Fruit fly (Drosophila melanogaster) whole organism, embryonic: ENCODE results near the gene CG43707.

Source experiments
- Adf1 ChIP-seq: fragments of 200-800 bp; sonication (Bioruptor generic); IDR thresholded peaks from 2 replicates; pipeline ENCODE4 v1.3.6; 2022; ENCODE audit warnings: missing biosample characterization, missing genetic modification characterization
- Atf3 ChIP-seq: fragments of 200-800 bp; sonication (Bioruptor generic); optimal IDR thresholded peaks from 3 replicates; lab custom pipeline; 2016; ENCODE audit warnings: missing biosample characterization, missing genetic modification characterization
- Atf6 ChIP-seq: fragments of 200-800 bp; sonication (Bioruptor generic); IDR thresholded peaks from 2 replicates; pipeline ENCODE4 v1.3.6; 2022; ENCODE audit warnings: missing biosample characterization, missing genetic modification characterization
- CG10267 ChIP-seq: fragments of 200-800 bp; sonication (Bioruptor generic); optimal IDR thresholded peaks from 2 replicates; lab custom pipeline; 2018; ENCODE audit warnings: missing biosample characterization, mild to moderate bottlenecking, missing genetic modification characterization, moderate library complexity
- CG10654 ChIP-seq: fragments of 200-800 bp; sonication (Bioruptor generic); optimal IDR thresholded peaks from 2 replicates; lab custom pipeline; 2016; ENCODE audit warnings: missing biosample characterization, missing genetic modification characterization
- CG10979 ChIP-seq: fragments of 200-800 bp; sonication (Bioruptor generic); optimal IDR thresholded peaks from 2 replicates; lab custom pipeline; 2018; ENCODE audit warnings: missing biosample characterization, mild to moderate bottlenecking, missing genetic modification characterization, moderate library complexity
- CG14710 ChIP-seq: fragments of 200-800 bp; sonication (Bioruptor generic); optimal IDR thresholded peaks from 3 replicates; lab custom pipeline; 2019; ENCODE audit warnings: missing biosample characterization, mild to moderate bottlenecking, missing genetic modification characterization, moderate library complexity
- CG14965 ChIP-seq: fragments of 200-800 bp; sonication (Bioruptor generic); optimal IDR thresholded peaks from 2 replicates; lab custom pipeline; 2016; ENCODE audit warnings: missing biosample characterization, missing genetic modification characterization, borderline replicate concordance
- CG16815 ChIP-seq: fragments of 200-800 bp; sonication (Bioruptor generic); optimal IDR thresholded peaks from 3 replicates; lab custom pipeline; 2017; ENCODE audit warnings: missing biosample characterization, mild to moderate bottlenecking, missing genetic modification characterization
- CG17359 ChIP-seq: fragments of 200-800 bp; sonication (Bioruptor generic); optimal IDR thresholded peaks from 3 replicates; lab custom pipeline; 2018; ENCODE audit warnings: missing biosample characterization, mild to moderate bottlenecking, missing genetic modification characterization, moderate library complexity
- CG17385 ChIP-seq: fragments of 200-800 bp; sonication (Bioruptor generic); optimal IDR thresholded peaks from 3 replicates; lab custom pipeline; 2018; ENCODE audit warnings: missing biosample characterization, mild to moderate bottlenecking, missing genetic modification characterization
- CG17829 ChIP-seq: fragments of 200-800 bp; optimal IDR thresholded peaks from 2 replicates; lab custom pipeline; 2019; ENCODE audit warnings: missing biosample characterization, mild to moderate bottlenecking, missing genetic modification characterization, moderate library complexity
- CG1792 ChIP-seq: fragments of 200-800 bp; sonication (Bioruptor generic); optimal IDR thresholded peaks from 2 replicates; lab custom pipeline; 2016; ENCODE audit warnings: missing biosample characterization, missing genetic modification characterization
- CG2129 ChIP-seq: fragments of 200-800 bp; sonication (Bioruptor generic); IDR thresholded peaks from 2 replicates; pipeline ENCODE4 v1.3.6; 2022; ENCODE audit warnings: missing biosample characterization, missing genetic modification characterization; ENCODE audit not compliant: partially characterized antibody
- CG2202 ChIP-seq: fragments of 200-800 bp; sonication (Bioruptor generic); optimal IDR thresholded peaks from 2 replicates; lab custom pipeline; 2018; ENCODE audit warnings: missing biosample characterization, mild to moderate bottlenecking, missing genetic modification characterization
- CG2889 ChIP-seq: fragments of 200-800 bp; sonication (Bioruptor generic); IDR thresholded peaks from 3 replicates; pipeline ENCODE4 v1.3.6; 2022; ENCODE audit warnings: missing biosample characterization, missing genetic modification characterization
- CG32532 ChIP-seq: fragments of 200-800 bp; sonication (Bioruptor generic); IDR thresholded peaks from 2 replicates; pipeline ENCODE4 v1.3.6; 2022; ENCODE audit warnings: missing biosample characterization, missing genetic modification characterization
- CG3847 ChIP-seq: fragments of 200-800 bp; sonication (Bioruptor generic); IDR thresholded peaks from 2 replicates; pipeline ENCODE4 v1.3.6; 2022; ENCODE audit warnings: missing biosample characterization, missing genetic modification characterization
- CG4404 ChIP-seq: fragments of 200-800 bp; sonication (Bioruptor generic); IDR thresholded peaks from 2 replicates; pipeline ENCODE4 v1.3.6; 2022; ENCODE audit warnings: missing biosample characterization, missing genetic modification characterization
- CG6813 ChIP-seq: fragments of 200-800 bp; sonication (Bioruptor generic); optimal IDR thresholded peaks from 2 replicates; lab custom pipeline; 2017; ENCODE audit warnings: missing biosample characterization, missing genetic modification characterization, mild to moderate bottlenecking, moderate library complexity, missing genetic modification reagents
- CG7786 ChIP-seq: fragments of 200-800 bp; sonication (Bioruptor generic); optimal IDR thresholded peaks from 2 replicates; lab custom pipeline; 2016; ENCODE audit warnings: missing biosample characterization, missing genetic modification characterization
- CG9437 ChIP-seq: fragments of 200-800 bp; sonication (Bioruptor generic); optimal IDR thresholded peaks from 2 replicates; lab custom pipeline; 2018; ENCODE audit warnings: missing biosample characterization, mild to moderate bottlenecking, missing genetic modification characterization
- E2f1 ChIP-seq: fragments of 200-800 bp; sonication (Bioruptor generic); IDR thresholded peaks from 2 replicates; pipeline ENCODE4 v1.3.6; 2022; ENCODE audit warnings: missing biosample characterization, missing genetic modification characterization
- MESR4 ChIP-seq: fragments of 200-800 bp; sonication (Bioruptor generic); optimal IDR thresholded peaks from 2 replicates; lab custom pipeline; 2018; ENCODE audit warnings: missing biosample characterization, mild to moderate bottlenecking, missing genetic modification characterization, moderate library complexity
- Nf-YB ChIP-seq: fragments of 200-800 bp; sonication (Bioruptor generic); optimal IDR thresholded peaks from 3 replicates; lab custom pipeline; 2019; ENCODE audit warnings: missing biosample characterization, mild to moderate bottlenecking, missing genetic modification characterization, moderate library complexity
- Poxn ChIP-seq: fragments of 200-800 bp; sonication (Bioruptor generic); IDR thresholded peaks from 2 replicates; pipeline ENCODE4 v1.3.6; 2022; ENCODE audit warnings: missing biosample characterization, missing genetic modification characterization
- Sin3A ChIP-seq: fragments of >200 bp; optimal IDR thresholded peaks from 2 replicates; lab custom pipeline; 2018
- Ssrp ChIP-seq: fragments of 200-800 bp; sonication (Bioruptor generic); optimal IDR thresholded peaks from 2 replicates; lab custom pipeline; 2018; ENCODE audit warnings: missing biosample characterization, mild to moderate bottlenecking, missing genetic modification characterization, moderate library complexity
- ap ChIP-seq: fragments of 200-800 bp; sonication (Bioruptor generic); IDR thresholded peaks from 2 replicates; pipeline ENCODE4 v1.3.6; 2022; ENCODE audit warnings: missing biosample characterization, missing genetic modification characterization
- ara ChIP-seq: fragments of 200-800 bp; sonication (Bioruptor generic); IDR thresholded peaks from 2 replicates; pipeline ENCODE4 v1.3.6; 2022; ENCODE audit warnings: missing biosample characterization, missing genetic modification characterization
- ems ChIP-seq: fragments of 200-800 bp; sonication (Bioruptor generic); optimal IDR thresholded peaks from 3 replicates; lab custom pipeline; 2016; ENCODE audit warnings: missing biosample characterization, missing genetic modification characterization
- fd64A ChIP-seq: fragments of 200-800 bp; sonication (Bioruptor generic); optimal IDR thresholded peaks from 3 replicates; lab custom pipeline; 2018; ENCODE audit warnings: missing biosample characterization, mild to moderate bottlenecking, missing genetic modification characterization
- ind ChIP-seq: fragments of 200-800 bp; sonication (Bioruptor generic); optimal IDR thresholded peaks from 3 replicates; lab custom pipeline; 2016; ENCODE audit warnings: missing biosample characterization, missing genetic modification characterization
- ken ChIP-seq: fragments of 200-800 bp; sonication (Bioruptor generic); IDR thresholded peaks from 3 replicates; pipeline ENCODE4 v1.3.6; 2022; ENCODE audit warnings: missing biosample characterization, missing genetic modification characterization
- knrl ChIP-seq: fragments of 200-800 bp; sonication (Bioruptor generic); IDR thresholded peaks from 3 replicates; pipeline ENCODE4 v1.3.6; 2022; ENCODE audit warnings: missing biosample characterization, missing genetic modification characterization; ENCODE audit not compliant: partially characterized antibody
- odd ChIP-seq: fragments of 200-800 bp; sonication (Bioruptor generic); optimal IDR thresholded peaks from 2 replicates; lab custom pipeline; 2017; ENCODE audit warnings: missing biosample characterization, mild to moderate bottlenecking, missing genetic modification characterization
- onecut ChIP-seq: fragments of 200-800 bp; sonication (Bioruptor generic); IDR thresholded peaks from 2 replicates; pipeline ENCODE4 v1.3.6; 2022; ENCODE audit warnings: missing biosample characterization, missing genetic modification characterization
- otp ChIP-seq: fragments of 200-800 bp; sonication (Bioruptor generic); IDR thresholded peaks from 3 replicates; pipeline ENCODE4, ENCODE4 v1.3.6; 2022; ENCODE audit warnings: missing biosample characterization, missing genetic modification characterization
- pan ChIP-seq, 4 experiments: fragments of >200 bp in 3 of 4; fragments of 200-800 bp in 1 of 4; sonication (Bioruptor generic) in 1 of 4; optimal IDR thresholded peaks in 3 of 4; IDR thresholded peaks in 1 of 4; 2 replicates each; pipeline versions ENCODE4 v1.3.6 to Lab custom; 2017 to 2022; ENCODE audit warnings: missing biosample characterization in 2 of 4, missing genetic modification characterization in 2 of 4, mixed read lengths in 1 of 4
- peb ChIP-seq: fragments of 200-800 bp; sonication (Bioruptor generic); IDR thresholded peaks from 2 replicates; pipeline ENCODE4 v1.3.6; 2022; ENCODE audit warnings: missing biosample characterization, missing genetic modification characterization
- repo ChIP-seq: fragments of 200-800 bp; sonication (Bioruptor generic); optimal IDR thresholded peaks from 2 replicates; lab custom pipeline; 2016; ENCODE audit warnings: missing biosample characterization, missing genetic modification characterization
- rib ChIP-seq: fragments of 200-800 bp; sonication (Bioruptor generic); IDR thresholded peaks from 2 replicates; pipeline ENCODE4 v1.3.6; 2022; ENCODE audit warnings: missing biosample characterization, missing genetic modification characterization
- row ChIP-seq: fragments of 200-800 bp; sonication (Bioruptor generic); IDR thresholded peaks from 3 replicates; pipeline ENCODE4 v1.3.6; 2022; ENCODE audit warnings: missing biosample characterization, missing genetic modification characterization
- run ChIP-seq: fragments of 200-800 bp; sonication (Bioruptor generic); optimal IDR thresholded peaks from 3 replicates; lab custom pipeline; 2018; ENCODE audit warnings: missing biosample characterization, mild to moderate bottlenecking, missing genetic modification characterization
- shn ChIP-seq: fragments of 200-800 bp; sonication (Bioruptor generic); optimal IDR thresholded peaks from 3 replicates; lab custom pipeline; 2016; ENCODE audit warnings: missing biosample characterization, missing genetic modification characterization
- sna ChIP-seq: fragments of 200-800 bp; sonication (Bioruptor generic); IDR thresholded peaks from 2 replicates; pipeline ENCODE4 v1.3.6; 2022; ENCODE audit warnings: missing biosample characterization, missing genetic modification characterization; ENCODE audit not compliant: partially characterized antibody
- sqz ChIP-seq: fragments of 200-800 bp; sonication (Bioruptor generic); optimal IDR thresholded peaks from 3 replicates; lab custom pipeline; 2018; ENCODE audit warnings: missing biosample characterization, mild to moderate bottlenecking, missing genetic modification characterization
- twi ChIP-seq: fragments of 200-800 bp; optimal IDR thresholded peaks from 2 replicates; lab custom pipeline; 2019; ENCODE audit warnings: missing biosample characterization, mild to moderate bottlenecking, missing genetic modification characterization, moderate library complexity
- unpg ChIP-seq: fragments of 200-800 bp; sonication (Bioruptor generic); optimal IDR thresholded peaks from 3 replicates; lab custom pipeline; 2018; ENCODE audit warnings: missing biosample characterization, mild to moderate bottlenecking, missing genetic modification characterization, moderate library complexity
- z ChIP-seq: fragments of 200-800 bp; sonication (Bioruptor generic); IDR thresholded peaks from 3 replicates; pipeline ENCODE4 v1.3.6; 2022; ENCODE audit warnings: missing biosample characterization, missing genetic modification characterization

Gene CG43707

dm6 chr2L:3804641-3805273 is 47.7 kb downstream of the CG43707 start (continued):
- TF ChIP-seq ind (peak; percentile 98), twi (tag; lab: Kevin White, UChicago) (peak; percentile 95), CG9437 (GFP tag; lab: Kevin White, UChicago) (peak; percentile 88), unpg (peak; percentile 99), rib (GFP tag; lab: Robert Waterston, UW) (peak; percentile 92), ap (peak; percentile 97), sqz (peak; percentile 98), shn (GFP tag; lab: Kevin White, UChicago) (peak; percentile 95), peb (GFP tag; lab: Robert Waterston, UW) (peak; percentile 96), CG1792 (GFP tag; lab: Kevin White, UChicago) (peak; percentile 97), Nf-YB (GFP tag; lab: Kevin White, UChicago) (peak; percentile 89), fd64A (GFP tag; lab: Kevin White, UChicago) (peak; percentile 99), ara (GFP tag; lab: Robert Waterston, UW) (peak; percentile 98), CG17829 (tag; lab: Kevin White, UChicago) (peak; percentile 99), CG2202 (tag; lab: Kevin White, UChicago) (peak; percentile 95), CG14710 (tag; lab: Kevin White, UChicago) (peak; percentile 98), knrl (GFP tag; lab: Robert Waterston, UW) (0 out of 3 replicates have a peak, but pooled peaks have one; percentile 22), CG14965 (peak; percentile 88), onecut (GFP tag; lab: Robert Waterston, UW) (peak; percentile 97), CG10654 (GFP tag; lab: Kevin White, UChicago) (peak; percentile 97), Atf6 (GFP tag; lab: Robert Waterston, UW) (peak; percentile 98), repo (peak; percentile 98), CG6813 (GFP tag; lab: Kevin White, UChicago) (peak; percentile 98), E2f1 (GFP tag; lab: Robert Waterston, UW) (peak; percentile 98), CG32532 (GFP tag; lab: Robert Waterston, UW) (peak; percentile 97), ems (GFP tag; lab: Kevin White, UChicago) (peak; percentile 98), CG17359 (tag; lab: Kevin White, UChicago) (peak; percentile 100), pan (optimal IDR thresholded peaks at IDR 0.05; lab: Kevin White, UChicago) (no peak), pan (GFP tag; optimal IDR thresholded peaks at IDR 0.05 in 1 of 2, IDR thresholded peaks at IDR 0.05 in 1 of 2) (peak in 1 of 2 experiments; percentile 99), CG3847 (peak; percentile 97), CG10267 (tag; lab: Kevin White, UChicago) (peak; percentile 94), otp (peak; percentile 98), Ssrp (tag; lab: Kevin White, UChicago) (peak; percentile 99), CG17385 (peak; percentile 99), CG2889 (GFP tag; lab: Robert Waterston, UW) (peak; percentile 89), Sin3A (lab: Kevin White, UChicago) (no peak), Atf3 (GFP tag; lab: Kevin White, UChicago) (peak; percentile 96), CG2129 (no peak), Adf1 (peak; percentile 81), z (GFP tag; lab: Robert Waterston, UW) (peak; percentile 70; the same call in 2 of the 3 replicates), Poxn (GFP tag; lab: Robert Waterston, UW) (peak; percentile 78), ken (GFP tag; lab: Robert Waterston, UW) (peak; percentile 98), MESR4 (GFP tag; lab: Kevin White, UChicago) (peak; percentile 80), run (tag; lab: Kevin White, UChicago) (peak; percentile 98), odd (GFP tag; lab: Kevin White, UChicago) (peak; percentile 96), CG4404 (GFP tag; lab: Robert Waterston, UW) (peak; percentile 89), CG16815 (GFP tag; lab: Kevin White, UChicago) (peak; percentile 83), row (peak; percentile 99), sna (GFP tag; lab: Robert Waterston, UW) (no peak), CG10979 (tag; lab: Kevin White, UChicago) (peak; percentile 98), CG7786 (peak; percentile 96)
